Worm (Caenorhabditis elegans): Measurements from ENCODE around the gene C36B7.1.

- no peak for TF ChIP-seq lin-29 (GFP tag; IDR thresholded peaks at IDR 0.05)
- TF ChIP-seq unc-130 (GFP tag; optimal IDR thresholded peaks at IDR 0.05) = no peak
- TF ChIP-seq nhr-48 (tag; optimal IDR thresholded peaks at IDR 0.05) = no peak
- TF ChIP-seq aly-2 (tag; optimal IDR thresholded peaks at IDR 0.05) = no peak
- TF ChIP-seq hlh-30 (tag; optimal IDR thresholded peaks at IDR 0.05; ENCODE audit: insufficient read depth) = no peak
Measured at ce11 chrX:7122655-7123054, 10.0 kb downstream of the C36B7.1 start.

Data from whole organism, L4 larva.